Worm (Caenorhabditis elegans) whole organism, early embryonic: ENCODE measurements around the gene ins-11.

Experiments used
- F13C5.2 ChIP-seq: sonication (generic microtip); optimal IDR thresholded peaks from 2 replicates; lab custom pipeline; 2017; ENCODE audit warnings: mild to moderate bottlenecking, missing genetic modification characterization, inconsistent platforms, missing compliant biosample characterization
- ama-1 ChIP-seq: fragments of 150-350 bp; optimal IDR thresholded peaks from 2 replicates; lab custom pipeline; 2014
- hnd-1 ChIP-seq: sonication (generic microtip); optimal IDR thresholded peaks from 2 replicates; lab custom pipeline; 2016; ENCODE audit warnings: missing genetic modification characterization, missing compliant biosample characterization

DNA sequence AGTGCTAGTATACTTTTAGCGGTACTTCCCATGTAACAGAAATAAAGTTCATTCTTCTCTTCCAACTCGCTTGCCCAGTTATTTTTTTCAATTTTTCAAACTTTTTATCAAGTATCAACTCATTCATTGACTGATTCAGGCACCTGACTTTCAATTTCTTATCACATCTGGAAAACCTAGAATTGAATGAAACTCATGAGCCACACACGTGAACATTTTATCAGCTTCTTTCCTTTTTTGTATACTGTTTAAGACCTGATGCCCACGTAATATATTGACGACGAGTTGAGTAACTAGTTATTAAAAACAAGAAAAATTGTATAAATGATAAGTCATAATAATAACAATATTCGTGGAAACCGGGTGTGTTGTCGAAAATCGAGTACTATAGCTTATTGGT is 3.0 kb upstream of the ins-11 start:
- TF ChIP-seq ama-1 (lab: Kevin White, UChicago) (no peak), F13C5.2 (no peak), hnd-1 (tag; lab: Kevin White, UChicago) (no peak)
